Worm (Caenorhabditis elegans) whole organism, L2 larva: ENCODE data around the gene Y62H9A.13.

Experiments
- C34F6.9 ChIP-seq: fragments of 150-350 bp; optimal IDR thresholded peaks from 2 replicates; lab custom pipeline; 2014; ENCODE audit warnings: missing biosample characterization, missing genetic modification characterization
- ZK546.5 ChIP-seq: sonication (generic microtip); optimal IDR thresholded peaks from 2 replicates; lab custom pipeline; 2017; ENCODE audit warnings: missing biosample characterization, missing genetic modification characterization
- lin-13 ChIP-seq: fragments of 150-350 bp; optimal IDR thresholded peaks from 2 replicates; lab custom pipeline; 2014; ENCODE audit warnings: missing biosample characterization, missing genetic modification reagents, missing genetic modification characterization
- lsy-2 ChIP-seq, 2 experiments: fragments of 150-350 bp in 1 of 2; sonication (generic microtip) in 1 of 2; optimal IDR thresholded peaks; 2 replicates each; lab custom pipeline; 2014 to 2017; ENCODE audit warnings: missing biosample characterization in 2 of 2, missing genetic modification characterization in 2 of 2
- mab-5 ChIP-seq: fragments of 150-350 bp; optimal IDR thresholded peaks from 2 replicates; lab custom pipeline; 2014; ENCODE audit warnings: missing biosample characterization, missing genetic modification characterization
- nhr-10 ChIP-seq: sonication (generic microtip); optimal IDR thresholded peaks from 2 replicates; lab custom pipeline; 2017; ENCODE audit warnings: missing biosample characterization, missing genetic modification characterization
- nhr-237 ChIP-seq: fragments of 150-350 bp; optimal IDR thresholded peaks from 2 replicates; lab custom pipeline; 2014; ENCODE audit warnings: missing biosample characterization, missing genetic modification characterization
- snpc-4 ChIP-seq: fragments of 150-350 bp; optimal IDR thresholded peaks from 2 replicates; lab custom pipeline; 2014; ENCODE audit warnings: missing biosample characterization, missing genetic modification characterization
- unc-62 ChIP-seq: fragments of 150-350 bp; optimal IDR thresholded peaks from 2 replicates; lab custom pipeline; 2014; ENCODE audit warnings: missing biosample characterization, missing genetic modification reagents, missing genetic modification characterization
- zag-1 ChIP-seq: fragments of 150-350 bp; optimal IDR thresholded peaks from 2 replicates; lab custom pipeline; 2014; ENCODE audit warnings: missing biosample characterization, missing genetic modification characterization
- ztf-11 ChIP-seq: sonication (generic microtip); optimal IDR thresholded peaks from 2 replicates; lab custom pipeline; 2017; ENCODE audit warnings: missing biosample characterization, missing genetic modification characterization

DNA sequence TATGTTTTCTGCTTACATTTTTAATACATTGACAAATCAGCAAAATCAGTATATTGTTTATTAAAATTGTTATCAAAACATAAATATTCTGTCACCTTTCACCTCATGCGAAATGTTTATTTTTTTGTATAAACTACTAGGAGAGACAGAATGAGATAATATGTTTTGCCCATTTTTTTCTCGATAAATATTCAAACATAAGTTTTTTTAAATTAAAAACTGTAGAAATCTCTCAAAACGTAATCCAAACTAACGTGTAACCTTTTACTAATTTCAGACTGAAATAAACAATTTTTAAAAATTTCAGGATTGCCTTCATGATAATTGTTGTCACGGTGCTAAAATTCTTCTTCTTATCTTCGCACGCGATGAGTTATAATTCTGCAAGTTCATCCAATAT, 40.4 kb downstream of the Y62H9A.13 start, which contains the start of gene T08D10.5:
- TF ChIP-seq snpc-4 (tag; lab: Kevin White, UChicago) (no peak), mab-5 (tag; lab: Kevin White, UChicago) (no peak), nhr-10 (tag; lab: Kevin White, UChicago) (no peak), ztf-11 (tag; lab: Kevin White, UChicago) (no peak), lin-13 (no peak), nhr-237 (tag; lab: Kevin White, UChicago) (no peak), C34F6.9 (tag; lab: Kevin White, UChicago) (no peak), lsy-2 (tag; optimal IDR thresholded peaks at IDR 0.05; lab: Kevin White, UChicago) (no peak), unc-62 (no peak), ZK546.5 (tag; lab: Kevin White, UChicago) (no peak), zag-1 (tag; lab: Kevin White, UChicago) (no peak)
